Worm (Caenorhabditis elegans) whole organism, L1 larva: ENCODE results near the gene ifb-1.

ENCODE experiments used
- ceh-82 ChIP-seq, 3 experiments: fragments of 150-350 bp in 1 of 3; sonication (generic microtip) in 2 of 3; optimal IDR thresholded peaks; 2 replicates each; lab custom pipeline; 2014 to 2017; ENCODE audit warnings: missing biosample characterization in 3 of 3, missing genetic modification characterization in 3 of 3
- mep-1 ChIP-seq: fragments of 150-350 bp; optimal IDR thresholded peaks from 2 replicates; lab custom pipeline; 2014; ENCODE audit warnings: missing biosample characterization, missing genetic modification characterization
- nhr-85 ChIP-seq: sonication (generic microtip); peaks from one replicate; lab custom pipeline; 2016; ENCODE audit warnings: missing genetic modification characterization, inconsistent platforms, missing compliant biosample characterization
- pqm-1 ChIP-seq: sonication (generic microtip); optimal IDR thresholded peaks from 3 replicates; lab custom pipeline; 2017; ENCODE audit warnings: missing biosample characterization, missing genetic modification characterization
- unc-62 ChIP-seq: fragments of 150-350 bp; optimal IDR thresholded peaks from 2 replicates; lab custom pipeline; 2014; ENCODE audit warnings: missing biosample characterization, missing genetic modification reagents, missing genetic modification characterization
- zag-1 ChIP-seq: fragments of 150-350 bp; optimal IDR thresholded peaks from 2 replicates; lab custom pipeline; 2014; ENCODE audit warnings: missing biosample characterization, missing genetic modification characterization

ce11 chrII:5816346-5816745 lies 50.9 kb downstream of the ifb-1 start, which contains the start of gene ZK1248.20:
- no peak for TF ChIP-seq mep-1 (tag; lab: Kevin White, UChicago)
- no peak for TF ChIP-seq nhr-85 (tag; lab: Kevin White, UChicago)
- TF ChIP-seq pqm-1 (tag; lab: Kevin White, UChicago): no peak
- TF ChIP-seq ceh-82 (tag; optimal IDR thresholded peaks at IDR 0.05; lab: Kevin White, UChicago): no peak
- no peak for TF ChIP-seq unc-62
- no peak for TF ChIP-seq zag-1 (tag; lab: Kevin White, UChicago)
